Fruit fly (Drosophila melanogaster) whole organism, embryonic: ENCODE data around the gene CG9920.

Experiments
- Ada2b ChIP-seq: fragments of 200-800 bp; sonication (Bioruptor generic); IDR thresholded peaks from 2 replicates; pipeline ENCODE4 v1.3.6; 2022; ENCODE audit warnings: missing biosample characterization, missing genetic modification characterization
- Blimp-1 ChIP-seq: fragments of 200-800 bp; sonication (Bioruptor generic); optimal IDR thresholded peaks from 3 replicates; lab custom pipeline; 2018; ENCODE audit warnings: missing biosample characterization, missing genetic modification characterization, mild to moderate bottlenecking, moderate library complexity, missing genetic modification reagents
- BtbVII ChIP-seq: fragments of 200-800 bp; sonication (Bioruptor generic); optimal IDR thresholded peaks from 3 replicates; lab custom pipeline; 2017; ENCODE audit warnings: missing biosample characterization, mild to moderate bottlenecking, missing genetic modification characterization
- CG10543 ChIP-seq: fragments of 200-800 bp; sonication (Bioruptor generic); optimal IDR thresholded peaks from 3 replicates; lab custom pipeline; 2017; ENCODE audit warnings: missing biosample characterization, mild to moderate bottlenecking, missing genetic modification characterization, moderate library complexity
- CG12769 ChIP-seq: fragments of 200-800 bp; sonication (Bioruptor generic); optimal IDR thresholded peaks from 2 replicates; lab custom pipeline; 2019; ENCODE audit warnings: missing biosample characterization, mild to moderate bottlenecking, missing genetic modification characterization, moderate library complexity
- CG14710 ChIP-seq: fragments of 200-800 bp; sonication (Bioruptor generic); optimal IDR thresholded peaks from 3 replicates; lab custom pipeline; 2019; ENCODE audit warnings: missing biosample characterization, mild to moderate bottlenecking, missing genetic modification characterization, moderate library complexity
- CG18599 ChIP-seq: fragments of 200-800 bp; sonication (Bioruptor generic); optimal IDR thresholded peaks from 3 replicates; lab custom pipeline; 2017; ENCODE audit warnings: missing biosample characterization, missing genetic modification characterization, mild to moderate bottlenecking, moderate library complexity, missing genetic modification reagents
- CG2120 ChIP-seq: fragments of 200-800 bp; sonication (Bioruptor generic); optimal IDR thresholded peaks from 3 replicates; lab custom pipeline; 2016; ENCODE audit warnings: missing biosample characterization, missing genetic modification characterization
- CG2199 ChIP-seq: fragments of 200-800 bp; sonication (Bioruptor generic); IDR thresholded peaks from 3 replicates; pipeline ENCODE4 v1.3.6; 2022; ENCODE audit warnings: missing biosample characterization, missing genetic modification characterization
- CG2678 ChIP-seq: fragments of 200-800 bp; sonication (Bioruptor generic); optimal IDR thresholded peaks from 3 replicates; lab custom pipeline; 2019; ENCODE audit warnings: missing biosample characterization, mild to moderate bottlenecking, missing genetic modification characterization, moderate library complexity
- CG3163 ChIP-seq: fragments of 200-800 bp; sonication (Bioruptor generic); optimal IDR thresholded peaks from 3 replicates; lab custom pipeline; 2016; ENCODE audit warnings: missing biosample characterization, missing genetic modification characterization
- CG34376 ChIP-seq: fragments of 200-800 bp; sonication (Bioruptor generic); optimal IDR thresholded peaks from 2 replicates; lab custom pipeline; 2018; ENCODE audit warnings: missing biosample characterization, mild to moderate bottlenecking, missing genetic modification characterization
- CG6689 ChIP-seq: fragments of 200-800 bp; sonication (Bioruptor generic); IDR thresholded peaks from 2 replicates; pipeline ENCODE4 v1.3.6; 2022; ENCODE audit warnings: missing biosample characterization, missing genetic modification characterization
- CG7987 ChIP-seq: fragments of 200-800 bp; sonication (Bioruptor generic); optimal IDR thresholded peaks from 2 replicates; lab custom pipeline; 2018; ENCODE audit warnings: missing biosample characterization, mild to moderate bottlenecking, missing genetic modification characterization, moderate library complexity
- CG8944 ChIP-seq: fragments of 200-800 bp; sonication (Bioruptor generic); optimal IDR thresholded peaks from 3 replicates; lab custom pipeline; 2016; ENCODE audit warnings: missing biosample characterization, missing genetic modification characterization
- CG9215 ChIP-seq: fragments of 200-800 bp; sonication (Bioruptor generic); IDR thresholded peaks from 2 replicates; pipeline ENCODE4 v1.3.6; 2022; ENCODE audit warnings: missing biosample characterization, missing genetic modification characterization
- CoRest ChIP-seq: fragments of 200-800 bp; sonication (Bioruptor generic); optimal IDR thresholded peaks from 3 replicates; lab custom pipeline; 2018; ENCODE audit warnings: missing biosample characterization, mild to moderate bottlenecking, missing genetic modification characterization, moderate library complexity
- Doc2 ChIP-seq: fragments of 200-800 bp; sonication (Bioruptor generic); IDR thresholded peaks from 2 replicates; pipeline ENCODE4 v1.3.6; 2022; ENCODE audit warnings: missing biosample characterization, missing genetic modification characterization
- ERR ChIP-seq: fragments of 200-800 bp; sonication (Bioruptor generic); optimal IDR thresholded peaks from 2 replicates; lab custom pipeline; 2016; ENCODE audit warnings: missing biosample characterization, missing genetic modification characterization
- GATAe ChIP-seq: fragments of 200-800 bp; sonication (Bioruptor generic); conservative IDR thresholded peaks from 2 replicates; pipeline ENCODE4 v1.3.6; 2022; ENCODE audit warnings: missing biosample characterization, missing genetic modification characterization
- Hand ChIP-seq: fragments of 200-800 bp; sonication (Bioruptor generic); optimal IDR thresholded peaks from 2 replicates; lab custom pipeline; 2017; ENCODE audit warnings: mild to moderate bottlenecking, missing biosample characterization, missing genetic modification reagents, missing genetic modification characterization
- Hey ChIP-seq: fragments of 200-800 bp; sonication (Bioruptor generic); optimal IDR thresholded peaks from 3 replicates; lab custom pipeline; 2018; ENCODE audit warnings: missing biosample characterization, mild to moderate bottlenecking, missing genetic modification characterization
- Hmr ChIP-seq: fragments of 200-800 bp; sonication (Bioruptor generic); optimal IDR thresholded peaks from 3 replicates; lab custom pipeline; 2017; ENCODE audit warnings: mild to moderate bottlenecking, missing biosample characterization, missing genetic modification reagents, missing genetic modification characterization
- Hr78 ChIP-seq, 2 experiments: fragments of 200-800 bp in 1 of 2; fragments of >200 bp in 1 of 2; sonication (Bioruptor generic) in 1 of 2; optimal IDR thresholded peaks; 2 replicates each; lab custom pipeline; 2017 to 2019; ENCODE audit warnings: missing biosample characterization in 2 of 2, missing genetic modification characterization in 2 of 2, mild to moderate bottlenecking in 1 of 2, moderate library complexity in 1 of 2
- Mad ChIP-seq: fragments of 200-800 bp; sonication (Bioruptor generic); optimal IDR thresholded peaks from 2 replicates; lab custom pipeline; 2016; ENCODE audit warnings: missing biosample characterization, missing genetic modification characterization
- Med ChIP-seq: fragments of 200-800 bp; sonication (Bioruptor generic); peaks from one replicate; lab custom pipeline; 2016; ENCODE audit warnings: missing biosample characterization, missing genetic modification characterization, mild to moderate bottlenecking, inconsistent platforms, moderate library complexity
- Vsx1 ChIP-seq: fragments of 200-800 bp; sonication (Bioruptor generic); optimal IDR thresholded peaks from 2 replicates; lab custom pipeline; 2017; ENCODE audit warnings: missing biosample characterization, mild to moderate bottlenecking, missing genetic modification characterization, missing genetic modification reagents
- ara ChIP-seq: fragments of 200-800 bp; sonication (Bioruptor generic); IDR thresholded peaks from 2 replicates; pipeline ENCODE4 v1.3.6; 2022; ENCODE audit warnings: missing biosample characterization, missing genetic modification characterization
- ato ChIP-seq: fragments of 200-800 bp; sonication (Bioruptor generic); IDR thresholded peaks from 2 replicates; pipeline ENCODE4 v1.3.6; 2022; ENCODE audit warnings: missing biosample characterization, missing genetic modification characterization; ENCODE audit not compliant: partially characterized antibody
- chinmo ChIP-seq: fragments of 200-800 bp; sonication (Bioruptor generic); IDR thresholded peaks from 4 replicates; pipeline ENCODE4 v1.3.6; 2022; ENCODE audit warnings: missing biosample characterization, missing genetic modification characterization; ENCODE audit not compliant: partially characterized antibody
- chn ChIP-seq: fragments of 200-800 bp; sonication (Bioruptor generic); optimal IDR thresholded peaks from 2 replicates; lab custom pipeline; 2016; ENCODE audit warnings: missing biosample characterization, missing genetic modification characterization
- ci ChIP-seq: fragments of 200-800 bp; sonication (Bioruptor generic); IDR thresholded peaks from 3 replicates; pipeline ENCODE4 v1.3.6; 2022; ENCODE audit warnings: missing biosample characterization, missing genetic modification characterization
- cwo ChIP-seq: fragments of 200-800 bp; sonication (Bioruptor generic); optimal IDR thresholded peaks from 3 replicates; lab custom pipeline; 2017; ENCODE audit warnings: missing biosample characterization, missing genetic modification characterization, mild to moderate bottlenecking, moderate library complexity, missing genetic modification reagents
- eve ChIP-seq, 2 experiments: fragments of >200 bp; optimal IDR thresholded peaks; 2 replicates each; lab custom pipeline; 2017; ENCODE audit warnings: missing biosample characterization in 2 of 2, missing genetic modification characterization in 2 of 2
- ewg ChIP-seq: fragments of 200-800 bp; sonication (Bioruptor generic); optimal IDR thresholded peaks from 3 replicates; lab custom pipeline; 2017; ENCODE audit warnings: mild to moderate bottlenecking, missing biosample characterization, missing genetic modification reagents, missing genetic modification characterization
- exex ChIP-seq: fragments of 200-800 bp; sonication (Bioruptor generic); optimal IDR thresholded peaks from 4 replicates; lab custom pipeline; 2018; ENCODE audit warnings: missing biosample characterization, mild to moderate bottlenecking, missing genetic modification characterization, moderate library complexity
- grn ChIP-seq: fragments of 200-800 bp; sonication (Bioruptor generic); optimal IDR thresholded peaks from 3 replicates; lab custom pipeline; 2017; ENCODE audit warnings: missing biosample characterization, missing genetic modification characterization
- ken ChIP-seq: fragments of 200-800 bp; sonication (Bioruptor generic); IDR thresholded peaks from 3 replicates; pipeline ENCODE4 v1.3.6; 2022; ENCODE audit warnings: missing biosample characterization, missing genetic modification characterization
- mirr ChIP-seq: fragments of 200-800 bp; sonication (Bioruptor generic); optimal IDR thresholded peaks from 3 replicates; lab custom pipeline; 2018; ENCODE audit warnings: missing biosample characterization, mild to moderate bottlenecking, missing genetic modification characterization
- repo ChIP-seq: fragments of 200-800 bp; sonication (Bioruptor generic); optimal IDR thresholded peaks from 2 replicates; lab custom pipeline; 2016; ENCODE audit warnings: missing biosample characterization, missing genetic modification characterization
- sug ChIP-seq: fragments of 200-800 bp; optimal IDR thresholded peaks from 2 replicates; lab custom pipeline; 2019; ENCODE audit warnings: missing biosample characterization, mild to moderate bottlenecking, missing genetic modification characterization, moderate library complexity
- twi ChIP-seq: fragments of 200-800 bp; optimal IDR thresholded peaks from 2 replicates; lab custom pipeline; 2019; ENCODE audit warnings: missing biosample characterization, mild to moderate bottlenecking, missing genetic modification characterization, moderate library complexity

Gene CG9920

DNA sequence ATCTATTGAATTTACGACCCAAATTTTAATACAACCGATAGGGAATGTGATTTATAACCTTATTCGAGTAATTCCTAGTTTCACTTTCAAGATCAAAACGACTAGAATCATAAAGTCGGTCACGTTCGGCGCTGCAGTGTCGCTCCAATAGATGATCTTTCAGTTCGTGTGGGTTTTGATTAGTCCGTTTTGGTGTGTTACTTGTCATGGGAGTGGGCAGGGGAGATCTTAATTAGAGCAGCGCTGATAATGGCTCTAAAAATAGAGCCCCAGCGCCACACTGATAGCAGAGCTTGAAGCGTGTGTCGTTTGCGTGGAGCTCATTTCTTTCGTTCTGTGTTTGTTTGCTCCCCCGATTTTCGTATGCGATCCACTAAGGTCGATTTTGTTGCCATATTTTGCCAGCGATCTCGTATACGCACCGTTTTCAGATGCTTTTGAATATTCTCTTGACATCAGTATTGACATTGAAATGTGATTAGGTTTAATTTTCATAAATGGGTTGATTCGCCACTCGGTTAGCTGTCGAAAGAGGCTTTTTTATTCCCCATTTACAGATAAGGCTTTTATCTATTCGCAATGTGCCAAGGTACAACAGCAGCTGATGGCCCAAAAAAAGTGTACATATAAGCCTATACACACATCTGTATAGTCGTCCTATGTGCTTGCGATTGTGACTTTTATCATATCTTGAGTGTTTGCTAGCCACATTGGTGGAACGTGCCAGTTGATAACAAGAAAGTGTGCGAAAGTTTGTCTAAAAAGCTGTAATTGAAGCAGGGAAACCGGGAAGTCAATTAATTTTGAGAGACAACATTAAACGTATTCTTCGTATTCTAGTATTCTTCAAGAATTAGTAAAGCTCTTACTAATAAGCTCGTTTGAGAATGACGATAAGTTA lies 39.1 kb downstream of the CG9920 start:
- TF ChIP-seq Vsx1 (GFP tag; lab: Kevin White, UChicago) (peak; percentile 24), grn (peak; percentile 70), Med (GFP tag; lab: Kevin White, UChicago) (peak; percentile 34), eve (GFP tag; optimal IDR thresholded peaks at IDR 0.05; lab: Kevin White, UChicago) (peak in 1 of 2 experiments; percentile 67), mirr (GFP tag; lab: Kevin White, UChicago) (peak; percentile 22), Hmr (peak; percentile 17), ci (peak; percentile 35; the same call in 1 of the 3 replicates), CG14710 (tag; lab: Kevin White, UChicago) (no peak), twi (no peak), Hey (tag; lab: Kevin White, UChicago) (peak; percentile 4), CG10543 (GFP tag; lab: Kevin White, UChicago) (peak; percentile 66), CG2199 (GFP tag; lab: Robert Waterston, UW) (0 out of 3 replicates have a peak, but pooled peaks have one; percentile 11), ERR (peak; percentile 16), CG2120 (GFP tag; lab: Kevin White, UChicago) (peak; percentile 26), GATAe (GFP tag; lab: Robert Waterston, UW) (peak; percentile 29), CoRest (no peak), exex (tag; lab: Kevin White, UChicago) (peak; percentile 72), CG6689 (GFP tag; lab: Robert Waterston, UW) (no peak), chn (GFP tag; lab: Kevin White, UChicago) (no peak), Blimp-1 (GFP tag; lab: Kevin White, UChicago) (peak; percentile 60), Mad (no peak), Doc2 (GFP tag; lab: Robert Waterston, UW) (no peak), ewg (GFP tag; lab: Kevin White, UChicago) (no peak), ken (0 out of 3 replicates have a peak, but pooled peaks have one; percentile 25), BtbVII (GFP tag; lab: Kevin White, UChicago) (peak; percentile 38), CG12769 (tag; lab: Kevin White, UChicago) (peak; percentile 31), sug (peak; percentile 92), Ada2b (GFP tag; lab: Robert Waterston, UW) (no peak), CG34376 (GFP tag; lab: Kevin White, UChicago) (peak; percentile 76), cwo (GFP tag; lab: Kevin White, UChicago) (peak; percentile 58), CG18599 (peak; percentile 6), CG3163 (GFP tag; lab: Kevin White, UChicago) (peak; percentile 45), ara (GFP tag; lab: Robert Waterston, UW) (no peak), CG8944 (GFP tag; lab: Kevin White, UChicago) (no peak), repo (GFP tag; lab: Kevin White, UChicago) (no peak), CG2678 (tag; lab: Kevin White, UChicago) (peak; percentile 21), CG9215 (GFP tag; lab: Robert Waterston, UW) (no peak), Hr78 (GFP tag; optimal IDR thresholded peaks at IDR 0.05; lab: Kevin White, UChicago) (peak in 1 of 2 experiments; percentile 10), chinmo (0 out of 4 replicates have a peak, but pooled peaks have one; percentile 66), Hand (GFP tag; lab: Kevin White, UChicago) (no peak), CG7987 (GFP tag; lab: Kevin White, UChicago) (peak; percentile 27), ato (GFP tag; lab: Robert Waterston, UW) (no peak)
